Worm (Caenorhabditis elegans) whole organism, late embryonic: Measurements from ENCODE around the gene C45B11.2.

ENCODE experiments used
- C08G9.2 ChIP-seq: sonication (generic microtip); optimal IDR thresholded peaks from 2 replicates; lab custom pipeline; 2016; ENCODE audit warnings: mild to moderate bottlenecking, missing genetic modification characterization, moderate library complexity, missing compliant biosample characterization
- ama-1 ChIP-seq: fragments of 150-350 bp; optimal IDR thresholded peaks from 2 replicates; lab custom pipeline; 2014
- ceh-19 ChIP-seq: fragments of 200-800 bp; sonication (Bioruptor generic); optimal IDR thresholded peaks from 2 replicates; lab custom pipeline; 2018; ENCODE audit warnings: mild to moderate bottlenecking, missing genetic modification characterization, missing compliant biosample characterization
- ceh-30 ChIP-seq: fragments of 150-350 bp; optimal IDR thresholded peaks from 2 replicates; lab custom pipeline; 2014; ENCODE audit warnings: missing biosample characterization, missing genetic modification characterization
- elt-2 ChIP-seq: sonication (generic microtip); optimal IDR thresholded peaks from 2 replicates; lab custom pipeline; 2016; ENCODE audit warnings: missing genetic modification reagents, missing genetic modification characterization, missing compliant biosample characterization
- gmeb-2 ChIP-seq: sonication (generic microtip); optimal IDR thresholded peaks from 2 replicates; lab custom pipeline; 2016; ENCODE audit warnings: missing genetic modification characterization, inconsistent platforms, missing compliant biosample characterization
- hlh-13 ChIP-seq: fragments of 200-800 bp; sonication (Bioruptor generic); optimal IDR thresholded peaks from 2 replicates; lab custom pipeline; 2018; ENCODE audit warnings: mild to moderate bottlenecking, missing genetic modification characterization, missing compliant biosample characterization
- mec-3 ChIP-seq: sonication (generic microtip); optimal IDR thresholded peaks from 2 replicates; lab custom pipeline; 2016; ENCODE audit warnings: borderline replicate concordance, missing genetic modification characterization, missing compliant biosample characterization
- rnt-1 ChIP-seq: sonication (generic microtip); optimal IDR thresholded peaks from 2 replicates; lab custom pipeline; 2016; ENCODE audit warnings: missing genetic modification characterization, missing compliant biosample characterization
- zip-5 ChIP-seq: sonication (generic microtip); optimal IDR thresholded peaks from 2 replicates; lab custom pipeline; 2016; ENCODE audit warnings: missing genetic modification characterization, missing compliant biosample characterization

- TF ChIP-seq rnt-1 (tag; lab: Kevin White, UChicago) (peak; percentile 94), ama-1 (lab: Kevin White, UChicago) (no peak), gmeb-2 (tag; lab: Kevin White, UChicago) (peak; percentile 39), hlh-13 (GFP tag; lab: Kevin White, UChicago) (no peak), ceh-19 (GFP tag; lab: Kevin White, UChicago) (peak; percentile 59), elt-2 (tag; lab: Kevin White, UChicago) (peak; percentile 90), zip-5 (peak; percentile 94), ceh-30 (tag; lab: Kevin White, UChicago) (no peak), C08G9.2 (tag; lab: Kevin White, UChicago) (peak; percentile 96), mec-3 (tag; lab: Kevin White, UChicago) (peak; percentile 87)
Measured at ce11 chrV:11039379-11039954, 3.0 kb upstream of the C45B11.2 start, which contains the start of gene pak-2.
